Worm (Caenorhabditis elegans) whole organism, young adult: Measurements from ENCODE around the gene tpra-1.
A peak's percentile ranks its signal among the peaks of the same experiment; 100 is the strongest.

Experiments used
- B0019.2 ChIP-seq: fragments of 200-800 bp; sonication (Bioruptor generic); conservative IDR thresholded peaks from 2 replicates; pipeline ENCODE4 v1.3.6; 2022; ENCODE audit warnings: missing genetic modification reagents, missing genetic modification characterization, missing compliant biosample characterization
- C06A6.2 ChIP-seq: fragments of 200-800 bp; sonication (Bioruptor generic); conservative IDR thresholded peaks from 2 replicates; pipeline ENCODE4 v1.3.6; 2022; ENCODE audit warnings: missing genetic modification characterization, missing compliant biosample characterization
- F33H1.4 ChIP-seq: fragments of 200-800 bp; sonication (Bioruptor generic); IDR thresholded peaks from 2 replicates; pipeline ENCODE4 v1.3.6; 2022; ENCODE audit warnings: missing genetic modification reagents, missing genetic modification characterization, missing compliant biosample characterization
- F39B2.1 ChIP-seq: fragments of 200-800 bp; sonication (Bioruptor generic); IDR thresholded peaks from 2 replicates; pipeline ENCODE4 v1.3.6; 2022; ENCODE audit warnings: missing genetic modification reagents, missing genetic modification characterization, missing compliant biosample characterization
- F57A8.1 ChIP-seq: fragments of 200-800 bp; sonication (Bioruptor generic); optimal IDR thresholded peaks from 2 replicates; lab custom pipeline; 2018; ENCODE audit warnings: mild to moderate bottlenecking, missing genetic modification characterization, moderate library complexity, missing compliant biosample characterization
- F57C9.4 ChIP-seq: sonication (generic microtip); optimal IDR thresholded peaks from 2 replicates; lab custom pipeline; 2017; ENCODE audit warnings: mild to moderate bottlenecking, missing genetic modification characterization, missing compliant biosample characterization
- K12H6.12 ChIP-seq: fragments of 200-800 bp; sonication (Bioruptor generic); optimal IDR thresholded peaks from 2 replicates; lab custom pipeline; 2018; ENCODE audit warnings: mild to moderate bottlenecking, missing genetic modification characterization, missing compliant biosample characterization
- T26A5.8 ChIP-seq: sonication (generic microtip); optimal IDR thresholded peaks from 2 replicates; lab custom pipeline; 2016; ENCODE audit warnings: missing genetic modification characterization, missing compliant biosample characterization
- Y79H2A.3 ChIP-seq: fragments of 200-800 bp; sonication (Bioruptor generic); conservative IDR thresholded peaks from 2 replicates; pipeline ENCODE4 v1.3.6; 2022; ENCODE audit warnings: missing genetic modification reagents, missing genetic modification characterization, missing compliant biosample characterization
- Y95B8A.8 ChIP-seq: fragments of 200-800 bp; sonication (Bioruptor generic); IDR thresholded peaks from 2 replicates; pipeline ENCODE4 v1.3.6; 2022; ENCODE audit warnings: missing genetic modification reagents, missing genetic modification characterization, missing compliant biosample characterization
- akir-1 ChIP-seq: fragments of 200-800 bp; sonication (Bioruptor generic); optimal IDR thresholded peaks from 2 replicates; lab custom pipeline; 2018; ENCODE audit warnings: mild to moderate bottlenecking, missing genetic modification characterization, moderate library complexity, missing compliant biosample characterization
- aptf-3 ChIP-seq: fragments of 200-800 bp; sonication (Bioruptor generic); IDR thresholded peaks from 2 replicates; pipeline ENCODE4 v1.3.6; 2022; ENCODE audit warnings: missing genetic modification characterization, missing compliant biosample characterization
- attf-6 ChIP-seq: fragments of 200-800 bp; sonication (Bioruptor generic); IDR thresholded peaks from 2 replicates; pipeline ENCODE4 v1.3.6; 2022; ENCODE audit warnings: missing genetic modification reagents, missing genetic modification characterization, missing compliant biosample characterization
- cebp-1 ChIP-seq, 2 experiments: fragments of 200-800 bp in 1 of 2; sonication (Bioruptor generic) in 1 of 2; sonication (generic microtip) in 1 of 2; IDR thresholded peaks in 1 of 2; optimal IDR thresholded peaks in 1 of 2; 2 replicates each; pipeline versions ENCODE4 v1.3.6 to Lab custom; 2017 to 2022; ENCODE audit warnings: missing compliant biosample characterization in 2 of 2, missing genetic modification characterization in 2 of 2, mild to moderate bottlenecking in 1 of 2, missing genetic modification reagents in 1 of 2, moderate library complexity in 1 of 2
- dpff-1 ChIP-seq: sonication (generic microtip); optimal IDR thresholded peaks from 2 replicates; lab custom pipeline; 2017; ENCODE audit warnings: mild to moderate bottlenecking, missing genetic modification characterization, missing compliant biosample characterization
- dpl-1 ChIP-seq: fragments of 150-350 bp; optimal IDR thresholded peaks from 2 replicates; lab custom pipeline; 2014; ENCODE audit warnings: missing biosample characterization, missing genetic modification reagents, missing genetic modification characterization
- him-1 ChIP-seq: sonication (generic microtip); optimal IDR thresholded peaks from 2 replicates; lab custom pipeline; 2016; ENCODE audit warnings: missing genotype, missing genetic modification reagents, missing genetic modification characterization, missing compliant biosample characterization
- hlh-12 ChIP-seq: sonication (generic microtip); optimal IDR thresholded peaks from 2 replicates; lab custom pipeline; 2016; ENCODE audit warnings: missing genetic modification characterization, missing compliant biosample characterization
- hmg-20 ChIP-seq: fragments of 200-800 bp; sonication (Bioruptor generic); IDR thresholded peaks from 2 replicates; pipeline ENCODE4 v1.3.6; 2022; ENCODE audit warnings: missing genetic modification reagents, missing genetic modification characterization, missing compliant biosample characterization
- lag-1 ChIP-seq: fragments of 200-800 bp; sonication (Bioruptor generic); IDR thresholded peaks from 2 replicates; pipeline ENCODE4 v1.3.6; 2022; ENCODE audit warnings: missing genetic modification reagents, missing genetic modification characterization, missing compliant biosample characterization
- let-526 ChIP-seq: fragments of 200-800 bp; sonication (Bioruptor generic); IDR thresholded peaks from 2 replicates; pipeline ENCODE4 v1.3.6; 2022; ENCODE audit warnings: missing genetic modification reagents, missing genetic modification characterization, missing compliant biosample characterization
- lin-26 ChIP-seq: fragments of 200-800 bp; sonication (Bioruptor generic); IDR thresholded peaks from 2 replicates; pipeline ENCODE4 v1.3.6; 2022; ENCODE audit warnings: missing genetic modification reagents, missing genetic modification characterization, missing compliant biosample characterization
- lin-35 ChIP-seq, 3 experiments: fragments of 150-350 bp in 2 of 3; sonication (generic microtip) in 1 of 3; optimal IDR thresholded peaks; 2 replicates each; lab custom pipeline; 2014 to 2018; ENCODE audit warnings: missing biosample characterization in 3 of 3, missing genetic modification characterization in 3 of 3, missing genetic modification reagents in 3 of 3
- lir-1 ChIP-seq: fragments of 200-800 bp; sonication (Bioruptor generic); conservative IDR thresholded peaks from 2 replicates; pipeline ENCODE4 v1.3.6; 2022; ENCODE audit warnings: missing genetic modification reagents, missing genetic modification characterization, missing compliant biosample characterization
- madf-3 ChIP-seq: fragments of 200-800 bp; sonication (Bioruptor generic); IDR thresholded peaks from 2 replicates; pipeline ENCODE4 v1.3.6; 2022; ENCODE audit warnings: missing genetic modification reagents, missing genetic modification characterization, missing compliant biosample characterization
- madf-6 ChIP-seq: fragments of 200-800 bp; sonication (Bioruptor generic); IDR thresholded peaks from 2 replicates; pipeline ENCODE4 v1.3.6; 2022; ENCODE audit warnings: missing genetic modification reagents, missing genetic modification characterization, missing compliant biosample characterization
- mcd-1 ChIP-seq: fragments of 200-800 bp; sonication (Bioruptor generic); IDR thresholded peaks from 2 replicates; pipeline ENCODE4 v1.3.6; 2022; ENCODE audit warnings: missing genetic modification reagents, missing genetic modification characterization, missing compliant biosample characterization
- mel-28 ChIP-seq: sonication (generic microtip); optimal IDR thresholded peaks from 2 replicates; lab custom pipeline; 2016; ENCODE audit warnings: borderline replicate concordance, mild to moderate bottlenecking, missing genetic modification characterization, missing compliant biosample characterization
- mxl-1 ChIP-seq: sonication (generic microtip); optimal IDR thresholded peaks from 2 replicates; lab custom pipeline; 2016; ENCODE audit warnings: missing genetic modification characterization, missing compliant biosample characterization
- nfya-1 ChIP-seq: sonication (generic microtip); optimal IDR thresholded peaks from 2 replicates; lab custom pipeline; 2017; ENCODE audit warnings: antibody characterized with exemption, missing compliant biosample characterization, missing genetic modification characterization, borderline replicate concordance; ENCODE audit not compliant: insufficient read depth
- nfya-2 ChIP-seq: fragments of 200-800 bp; sonication (Bioruptor generic); IDR thresholded peaks from 2 replicates; pipeline ENCODE4 v1.3.6; 2022; ENCODE audit warnings: missing genetic modification reagents, missing genetic modification characterization, missing compliant biosample characterization
- nhr-179 ChIP-seq: sonication (generic microtip); optimal IDR thresholded peaks from 2 replicates; lab custom pipeline; 2016; ENCODE audit warnings: mild to moderate bottlenecking, missing genetic modification characterization, missing compliant biosample characterization
- nhr-80 ChIP-seq: sonication (generic microtip); optimal IDR thresholded peaks from 2 replicates; lab custom pipeline; 2016; ENCODE audit warnings: missing genetic modification characterization, missing compliant biosample characterization
- pbrm-1 ChIP-seq: fragments of 200-800 bp; sonication (Bioruptor generic); IDR thresholded peaks from 2 replicates; pipeline ENCODE4 v1.3.6; 2022; ENCODE audit warnings: missing genetic modification reagents, missing genetic modification characterization, missing compliant biosample characterization
- rec-8 ChIP-seq, 2 experiments: sonication (generic microtip); optimal IDR thresholded peaks; 2 replicates each; lab custom pipeline; 2016; ENCODE audit warnings: mild to moderate bottlenecking in 2 of 2, missing genetic modification characterization in 2 of 2, missing genetic modification reagents in 2 of 2, missing genotype in 2 of 2, missing biosample characterization in 1 of 2, missing compliant biosample characterization in 1 of 2, moderate library complexity in 1 of 2
- rpc-1 ChIP-seq, 2 experiments: fragments of 150-350 bp in 1 of 2; sonication (generic microtip) in 1 of 2; optimal IDR thresholded peaks; 2 replicates each; lab custom pipeline; 2014 to 2018; ENCODE audit warnings: missing biosample characterization in 1 of 2, missing genetic modification characterization in 1 of 2, missing genetic modification reagents in 1 of 2, missing genotype in 1 of 2
- sdz-38 ChIP-seq: sonication (generic microtip); optimal IDR thresholded peaks from 2 replicates; lab custom pipeline; 2016; ENCODE audit warnings: missing genotype, missing genetic modification characterization, missing compliant biosample characterization
- somi-1 ChIP-seq: fragments of 200-800 bp; sonication (Bioruptor generic); optimal IDR thresholded peaks from 2 replicates; lab custom pipeline; 2018; ENCODE audit warnings: mild to moderate bottlenecking, missing genetic modification characterization, missing compliant biosample characterization
- sptf-2 ChIP-seq: fragments of 200-800 bp; sonication (Bioruptor generic); optimal IDR thresholded peaks from 2 replicates; lab custom pipeline; 2018; ENCODE audit warnings: mild to moderate bottlenecking, missing genetic modification characterization, missing compliant biosample characterization
- tbp1 ChIP-seq: fragments of 200-800 bp; sonication (Bioruptor generic); optimal IDR thresholded peaks from 2 replicates; lab custom pipeline; 2018; ENCODE audit warnings: mild to moderate bottlenecking, missing genetic modification characterization, missing compliant biosample characterization
- tbx-9 ChIP-seq: sonication (generic microtip); optimal IDR thresholded peaks from 2 replicates; lab custom pipeline; 2016; ENCODE audit warnings: borderline replicate concordance, missing genetic modification characterization, inconsistent platforms, missing compliant biosample characterization

tpra-1 gene

DNA sequence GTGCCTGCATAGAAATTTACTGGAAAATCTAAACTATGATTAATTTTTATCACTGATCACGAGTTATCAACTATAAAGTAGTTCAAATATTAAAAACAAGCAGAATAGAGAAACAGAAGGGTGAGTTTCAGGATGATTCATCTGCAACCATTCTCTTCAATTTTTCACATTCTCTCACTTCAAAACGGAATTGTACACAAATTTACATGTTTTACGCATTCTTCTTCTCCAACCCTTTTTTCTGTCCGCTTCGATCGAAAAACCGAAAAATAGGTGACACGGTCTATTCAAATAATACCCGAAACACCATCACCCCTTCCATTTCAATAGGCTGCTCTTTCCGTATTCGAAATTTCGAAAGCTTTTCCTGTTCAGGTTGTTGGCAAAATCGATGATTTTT lies 22.7 kb upstream of the tpra-1 start, which contains the start of gene D1046.4:
TSS of gene D1046.4 (plus strand) at position 301 of the 400 bp plus-strand sequence.
- TF ChIP-seq aptf-3 (GFP tag; lab: Robert Waterston, UW) (no peak), nhr-80 (no peak), dpl-1 (GFP tag; lab: Kevin White, UChicago) (no peak), madf-3 (no peak), lag-1 (GFP tag; lab: Robert Waterston, UW) (no peak), sptf-2 (no peak)

DNA sequence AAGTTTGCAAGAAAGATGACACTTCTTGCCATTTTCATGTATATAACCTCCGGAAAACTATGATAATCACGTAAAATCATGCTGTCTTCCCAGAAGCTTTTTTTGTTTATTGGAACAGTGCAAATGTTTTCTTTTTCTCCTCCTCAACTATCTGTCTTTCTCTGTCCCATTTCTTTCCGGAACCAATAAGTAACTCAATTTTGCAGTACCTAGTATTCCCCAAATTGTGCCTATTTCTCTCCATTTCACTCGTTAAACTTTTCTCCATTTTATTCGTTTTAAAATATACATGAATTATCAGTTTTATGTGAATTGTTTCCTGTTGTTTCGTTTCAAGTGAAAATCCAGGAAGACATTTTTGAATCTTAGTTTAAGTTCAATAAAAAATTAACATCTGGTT lies 12.9 kb upstream of the tpra-1 start:
- TF ChIP-seq him-1: no peak

DNA sequence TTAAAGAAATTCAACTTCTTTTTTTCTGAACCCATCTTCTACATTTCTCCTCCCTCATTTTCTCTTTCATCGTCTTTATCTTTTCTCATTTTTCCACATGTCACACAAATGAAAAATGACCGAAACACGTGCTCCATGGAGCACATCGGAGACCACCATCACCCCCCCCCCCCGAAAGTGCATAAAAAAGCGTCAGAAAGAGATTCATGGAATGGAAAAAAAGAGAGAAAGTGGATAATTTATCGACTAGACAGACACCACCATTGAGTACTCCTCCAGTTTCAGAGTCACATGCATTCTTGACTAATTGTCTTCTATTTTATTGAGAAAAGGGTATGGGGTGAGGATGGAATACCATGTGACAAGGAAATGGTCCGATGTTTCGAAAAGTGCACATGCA lies 9.1 kb upstream of the tpra-1 start:
- no peak for TF ChIP-seq F33H1.4 (GFP tag; lab: Robert Waterston, UW)
- TF ChIP-seq lin-35 (GFP tag; optimal IDR thresholded peaks at IDR 0.05; lab: Kevin White, UChicago): peak in 1 of 3 experiments; percentile 17
- no peak for TF ChIP-seq mel-28
- TF ChIP-seq nfya-2 (GFP tag; lab: Robert Waterston, UW): no peak
- no peak for TF ChIP-seq lir-1 (GFP tag; lab: Robert Waterston, UW)
- no peak for TF ChIP-seq Y95B8A.8 (GFP tag; lab: Robert Waterston, UW)
- no peak for TF ChIP-seq hmg-20 (GFP tag; lab: Robert Waterston, UW)
- no peak for TF ChIP-seq rec-8 (tag; optimal IDR thresholded peaks at IDR 0.05; lab: Kevin White, UChicago)
- TF ChIP-seq somi-1: peak; percentile 13
- TF ChIP-seq K12H6.12 (tag; lab: Kevin White, UChicago): peak; percentile 33
- no peak for TF ChIP-seq let-526 (GFP tag; lab: Robert Waterston, UW)
- no peak for TF ChIP-seq F57A8.1 (GFP tag; lab: Kevin White, UChicago)

DNA sequence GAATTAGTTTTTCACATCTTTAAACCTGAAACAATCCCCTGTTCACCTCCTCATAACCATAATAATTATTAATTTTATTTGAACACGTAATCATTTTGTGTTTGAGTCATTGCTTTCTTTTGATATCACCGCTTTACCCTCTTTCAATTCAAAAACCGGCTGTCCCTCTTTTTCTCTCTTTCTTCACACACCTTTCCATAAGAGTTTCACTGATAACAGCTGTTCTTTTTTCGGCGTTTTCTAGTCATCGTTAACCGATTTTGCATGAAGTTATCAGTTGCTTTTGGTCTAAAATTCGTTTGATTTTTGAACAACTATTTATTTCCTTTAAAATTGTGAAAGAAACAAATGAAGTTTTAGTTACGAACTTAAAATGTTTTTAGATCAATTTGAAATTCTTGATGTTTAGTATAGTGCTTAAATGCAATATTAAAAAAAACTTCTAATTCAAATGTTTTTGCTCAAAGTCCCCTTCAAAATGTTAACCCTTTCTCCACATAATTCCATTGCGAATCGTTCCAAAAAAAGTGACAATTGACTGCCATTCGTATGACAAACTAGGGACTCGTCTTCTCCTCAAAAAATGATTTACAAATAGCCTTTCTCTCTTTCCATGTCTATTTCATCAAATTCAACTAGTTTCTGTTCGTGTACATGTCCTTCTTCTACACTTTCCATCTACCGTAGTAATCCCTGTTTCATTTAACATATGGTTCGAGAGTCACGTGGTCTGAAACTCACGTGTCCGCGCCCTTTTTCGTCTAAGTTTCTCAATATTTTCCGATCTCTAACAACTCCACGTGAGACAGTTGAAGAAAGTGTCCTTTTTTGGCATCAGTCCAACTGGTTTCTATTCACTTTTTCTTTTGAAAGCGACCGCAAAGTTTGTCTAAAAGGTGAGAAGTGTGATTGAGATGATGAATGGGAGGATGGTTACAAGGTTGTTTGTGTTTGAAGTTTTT lies 6.9 kb upstream of the tpra-1 start:
- no peak for TF ChIP-seq tbx-9 (tag; lab: Kevin White, UChicago)
- no peak for TF ChIP-seq akir-1 (GFP tag; lab: Kevin White, UChicago)
- TF ChIP-seq mxl-1: no peak
- no peak for TF ChIP-seq attf-6 (GFP tag; lab: Robert Waterston, UW)
- no peak for TF ChIP-seq Y79H2A.3 (GFP tag; lab: Robert Waterston, UW)
- no peak for TF ChIP-seq madf-6
- no peak for TF ChIP-seq hlh-12 (tag; lab: Kevin White, UChicago)
- TF ChIP-seq lin-35 (GFP tag; optimal IDR thresholded peaks at IDR 0.05; lab: Kevin White, UChicago): no peak
- no peak for TF ChIP-seq T26A5.8
- no peak for TF ChIP-seq dpff-1 (tag; lab: Kevin White, UChicago)
- TF ChIP-seq lir-1 (GFP tag; lab: Robert Waterston, UW): no peak; the same call in 1 of the 2 replicates
- TF ChIP-seq B0019.2 (GFP tag; lab: Robert Waterston, UW): no peak
- TF ChIP-seq tbp1 (GFP tag; lab: Kevin White, UChicago): peak; percentile 45
- TF ChIP-seq cebp-1 (GFP tag; IDR thresholded peaks at IDR 0.05; lab: Robert Waterston, UW): 0 out of 2 replicates have a peak, but pooled peaks have one; percentile 29
- TF ChIP-seq cebp-1 (tag; optimal IDR thresholded peaks at IDR 0.05; lab: Kevin White, UChicago): peak; percentile 82
- TF ChIP-seq pbrm-1: no peak
- TF ChIP-seq nhr-179 (tag; lab: Kevin White, UChicago): no peak
- no peak for TF ChIP-seq F57C9.4
- TF ChIP-seq rpc-1 (optimal IDR thresholded peaks at IDR 0.05; lab: Kevin White, UChicago): no peak
- no peak for TF ChIP-seq rpc-1 (tag; optimal IDR thresholded peaks at IDR 0.05; lab: Kevin White, UChicago)
- TF ChIP-seq mcd-1 (GFP tag; lab: Robert Waterston, UW): no peak; the same call in 1 of the 2 replicates
- peak; percentile 67 for TF ChIP-seq C06A6.2 (GFP tag; lab: Robert Waterston, UW)
- no peak for TF ChIP-seq lin-26
- no peak for TF ChIP-seq nfya-1 (tag; lab: Kevin White, UChicago)
- no peak for TF ChIP-seq sdz-38 (tag; lab: Kevin White, UChicago)
- TF ChIP-seq F39B2.1 (GFP tag; lab: Robert Waterston, UW): no peak
